Worm (Caenorhabditis elegans): ENCODE measurements around the gene D1005.4.
A peak's percentile ranks its signal among the peaks of the same experiment; 100 is the strongest.

The D1005.4 gene

DNA sequence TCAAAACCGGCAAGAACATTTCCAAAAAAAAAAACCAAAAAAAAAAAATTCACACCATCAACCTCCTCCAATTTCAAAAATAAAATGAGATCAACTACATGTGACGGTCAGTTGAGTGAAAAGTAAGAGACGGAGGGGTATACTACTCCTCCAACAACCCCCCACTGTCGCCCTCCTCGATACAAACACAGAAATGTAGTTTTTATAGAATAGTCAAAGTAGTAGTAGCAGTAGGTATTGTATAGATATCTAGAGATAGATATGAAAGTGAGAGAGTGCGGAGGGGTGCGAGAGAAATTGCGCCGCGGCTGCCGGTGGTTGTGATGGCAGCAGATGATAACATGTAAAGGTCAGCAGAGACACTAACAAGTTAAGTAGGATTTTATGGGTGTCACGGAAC lies 41.7 kb upstream of the D1005.4 start:
- TF ChIP-seq mab-9 (GFP tag; IDR thresholded peaks at IDR 0.05) (0 out of 2 replicates have a peak, but pooled peaks have one; percentile 8), elt-2 (tag; optimal IDR thresholded peaks at IDR 0.05) (no peak), pqm-1 (tag; optimal IDR thresholded peaks at IDR 0.05) (no peak), zip-4 (GFP tag; optimal IDR thresholded peaks at IDR 0.05) (no peak), jun-1 (tag; optimal IDR thresholded peaks at IDR 0.05) (no peak), swsn-7 (tag; optimal IDR thresholded peaks at IDR 0.05) (no peak), ets-5 (GFP tag; IDR thresholded peaks at IDR 0.05) (no peak), nhr-12 (tag; optimal IDR thresholded peaks at IDR 0.05) (no peak), lin-39 (tag; optimal IDR thresholded peaks at IDR 0.05) (no peak), C04F5.9 (tag; optimal IDR thresholded peaks at IDR 0.05) (no peak), pag-3 (tag; optimal IDR thresholded peaks at IDR 0.05; ENCODE audit: borderline replicate concordance, insufficient read depth) (peak; percentile 10), F16B12.6 (tag; optimal IDR thresholded peaks at IDR 0.05) (no peak), ces-1 (GFP tag; optimal IDR thresholded peaks at IDR 0.05) (no peak), aha-1 (tag; optimal IDR thresholded peaks at IDR 0.05) (no peak), fkh-4 (tag; optimal IDR thresholded peaks at IDR 0.05; ENCODE audit: borderline replicate concordance) (no peak), snpc-4 (tag; optimal IDR thresholded peaks at IDR 0.05) (no peak), nhr-11 (tag; optimal IDR thresholded peaks at IDR 0.05) (no peak), mep-1 (tag; optimal IDR thresholded peaks at IDR 0.05) (peak; percentile 70), efl-3 (GFP tag; optimal IDR thresholded peaks at IDR 0.05) (no peak), C34B4.2 (tag; optimal IDR thresholded peaks at IDR 0.05) (no peak), mef-2 (tag; optimal IDR thresholded peaks at IDR 0.05) (no peak), Y116A8C.19 (tag; optimal IDR thresholded peaks at IDR 0.05; ENCODE audit: borderline replicate concordance) (no peak), nhr-77 (tag; optimal IDR thresholded peaks at IDR 0.05) (no peak), zag-1 (tag; optimal IDR thresholded peaks at IDR 0.05) (no peak), mdl-1 (tag; optimal IDR thresholded peaks at IDR 0.05) (peak in 1 of 2 experiments; percentile 48), lir-3 (tag; optimal IDR thresholded peaks at IDR 0.05; ENCODE audit: poor library complexity) (no peak), hpl-2 (GFP tag; optimal IDR thresholded peaks at IDR 0.05) (no peak), aly-2 (tag; optimal IDR thresholded peaks at IDR 0.05) (no peak), xbp-1 (tag; optimal IDR thresholded peaks at IDR 0.05) (no peak), ceh-82 (tag; optimal IDR thresholded peaks at IDR 0.05) (peak in 1 of 3 experiments; percentile 10), skn-1 (tag; optimal IDR thresholded peaks at IDR 0.05) (peak; percentile 70), ceh-88 (GFP tag; IDR thresholded peaks at IDR 0.05) (no peak), ama-1 (optimal IDR thresholded peaks at IDR 0.05) (no peak), tbx-2 (tag; optimal IDR thresholded peaks at IDR 0.05) (no peak), nhr-76 (tag; optimal IDR thresholded peaks at IDR 0.05) (no peak), tlp-1 (tag; optimal IDR thresholded peaks at IDR 0.05) (no peak), nhr-19 (GFP tag; conservative IDR thresholded peaks at IDR 0.05) (no peak; the same call in 1 of the 2 replicates), irx-1 (tag; optimal IDR thresholded peaks at IDR 0.05) (no peak), efl-1 (optimal IDR thresholded peaks at IDR 0.05) (no peak), efl-1 (GFP tag; optimal IDR thresholded peaks at IDR 0.05 in 1 of 2) (peak in 1 of 2 experiments; percentile 76), rnt-1 (tag; optimal IDR thresholded peaks at IDR 0.05) (peak; percentile 24), sup-37 (GFP tag; optimal IDR thresholded peaks at IDR 0.05) (no peak), unc-98 (GFP tag; IDR thresholded peaks at IDR 0.05) (no peak), unc-30 (tag; optimal IDR thresholded peaks at IDR 0.05) (no peak), nhr-28 (tag; optimal IDR thresholded peaks at IDR 0.05) (no peak), alr-1 (tag; optimal IDR thresholded peaks at IDR 0.05; ENCODE audit: borderline replicate concordance) (no peak), hlh-17 (GFP tag; optimal IDR thresholded peaks at IDR 0.05; ENCODE audit: borderline replicate concordance) (no peak), ceh-63 (GFP tag; optimal IDR thresholded peaks at IDR 0.05) (no peak), nhr-85 (tag) (peak; percentile 91), unc-86 (tag; optimal IDR thresholded peaks at IDR 0.05) (no peak), sptf-1 (tag; optimal IDR thresholded peaks at IDR 0.05) (no peak), fkh-10 (GFP tag; optimal IDR thresholded peaks at IDR 0.05) (no peak), fkh-8 (tag; optimal IDR thresholded peaks at IDR 0.05) (no peak), elt-3 (tag; optimal IDR thresholded peaks at IDR 0.05) (peak in 2 of 6 experiments; percentile 38 to 56), nhr-47 (tag; optimal IDR thresholded peaks at IDR 0.05) (peak; percentile 35)

All from whole organism, L1 larva.